Worm (Caenorhabditis elegans): ENCODE measurements around the gene ZK402.1.

ZK402.1 gene

ce11 chrX:1381565-1381964 is 22.5 kb upstream of the ZK402.1 start, which contains the start of gene F56C3.10:
Gene F56C3.10, minus strand, starts transcription at chrX:1381665.
- no peak for TF ChIP-seq ctbp-1 (GFP tag; IDR thresholded peaks at IDR 0.05)
- TF ChIP-seq duxl-1 (tag; optimal IDR thresholded peaks at IDR 0.05; ENCODE audit: poor library complexity) = no peak
- TF ChIP-seq lin-39 (tag; optimal IDR thresholded peaks at IDR 0.05) = no peak
- no peak for TF ChIP-seq ztf-7 (tag; optimal IDR thresholded peaks at IDR 0.05)
- TF ChIP-seq fkh-10 (GFP tag; optimal IDR thresholded peaks at IDR 0.05) = no peak
- TF ChIP-seq ceh-32 (tag; optimal IDR thresholded peaks at IDR 0.05; ENCODE audit: poor library complexity) = no peak
- no peak for TF ChIP-seq nhr-10 (tag; optimal IDR thresholded peaks at IDR 0.05)
- no peak for TF ChIP-seq php-3 (GFP tag; IDR thresholded peaks at IDR 0.05)
- TF ChIP-seq pqm-1 (tag; optimal IDR thresholded peaks at IDR 0.05) = no peak
- no peak for TF ChIP-seq dmd-6 (GFP tag; IDR thresholded peaks at IDR 0.05)
- TF ChIP-seq unc-62 (GFP tag; optimal IDR thresholded peaks at IDR 0.05 in 1 of 2) = no peak
- no peak for TF ChIP-seq unc-62 (tag; optimal IDR thresholded peaks at IDR 0.05)
- TF ChIP-seq aha-1 (tag) = no peak
- no peak for TF ChIP-seq ces-1 (GFP tag; optimal IDR thresholded peaks at IDR 0.05)

ce11 chrX:1383546-1383945 is 20.5 kb upstream of the ZK402.1 start:
- TF ChIP-seq set-16 (GFP tag; IDR thresholded peaks at IDR 0.05) (0 out of 2 replicates have a peak, but pooled peaks have one; percentile 15), F10B5.3 (tag; optimal IDR thresholded peaks at IDR 0.05) (no peak), egl-43 (GFP tag; IDR thresholded peaks at IDR 0.05) (peak; percentile 30; the same call in 1 of the 2 replicates), ama-1 (optimal IDR thresholded peaks at IDR 0.05) (no peak)

- no peak for TF ChIP-seq nhr-76 (tag; optimal IDR thresholded peaks at IDR 0.05)
- TF ChIP-seq Y48G9A.11 (GFP tag; IDR thresholded peaks at IDR 0.05) = 0 out of 2 replicates have a peak, but pooled peaks have one; percentile 28
- no peak for TF ChIP-seq ceh-82 (tag; optimal IDR thresholded peaks at IDR 0.05)
- no peak for TF ChIP-seq duxl-1 (tag; optimal IDR thresholded peaks at IDR 0.05; ENCODE audit: poor library complexity)
- no peak for TF ChIP-seq skn-1 (tag; optimal IDR thresholded peaks at IDR 0.05)
- TF ChIP-seq aly-2 (tag; optimal IDR thresholded peaks at IDR 0.05) = no peak
- no peak for TF ChIP-seq F26F4.8 (GFP tag; conservative IDR thresholded peaks at IDR 0.05)
These were observed 19.5 kb upstream of the ZK402.1 start, which contains the start of gene F56C3.8 for ce11 chrX:1384538-1384937. Gene F56C3.8, minus strand, starts transcription at chrX:1384638.

- TF ChIP-seq R02D3.7 (tag; optimal IDR thresholded peaks at IDR 0.05) (no peak), dmd-6 (GFP tag; IDR thresholded peaks at IDR 0.05) (0 out of 2 replicates have a peak, but pooled peaks have one; percentile 15), ceh-44 (GFP tag; IDR thresholded peaks at IDR 0.05) (no peak), aly-2 (tag; optimal IDR thresholded peaks at IDR 0.05) (no peak), set-16 (GFP tag; IDR thresholded peaks at IDR 0.05) (peak; percentile 39; the same call in 1 of the 2 replicates), ceh-28 (tag; optimal IDR thresholded peaks at IDR 0.05) (no peak), lsy-2 (tag; optimal IDR thresholded peaks at IDR 0.05) (no peak), F37D6.2 (tag; optimal IDR thresholded peaks at IDR 0.05) (no peak), F10B5.3 (tag; optimal IDR thresholded peaks at IDR 0.05) (no peak), zag-1 (tag; optimal IDR thresholded peaks at IDR 0.05) (no peak), ZK337.2 (GFP tag; IDR thresholded peaks at IDR 0.05) (0 out of 2 replicates have a peak, but pooled peaks have one; percentile 29), ceh-20 (GFP tag; IDR thresholded peaks at IDR 0.05) (no peak), Y75B8A.6 (GFP tag; IDR thresholded peaks at IDR 0.05) (no peak), arid-1 (GFP tag; conservative IDR thresholded peaks at IDR 0.05) (no peak), unc-62 (GFP tag; optimal IDR thresholded peaks at IDR 0.05 in 1 of 2) (no peak), unc-62 (tag; optimal IDR thresholded peaks at IDR 0.05) (no peak), F49E8.2 (tag; optimal IDR thresholded peaks at IDR 0.05; ENCODE audit: borderline replicate concordance) (no peak), unc-39 (tag; optimal IDR thresholded peaks at IDR 0.05) (no peak), daf-16 (GFP tag; optimal IDR thresholded peaks at IDR 0.05) (no peak), daf-16 (tag; optimal IDR thresholded peaks at IDR 0.05) (no peak), zfp-3 (GFP tag; conservative IDR thresholded peaks at IDR 0.05) (no peak), Y5F2A.4 (GFP tag; optimal IDR thresholded peaks at IDR 0.05) (no peak), nhr-48 (tag; optimal IDR thresholded peaks at IDR 0.05) (no peak), T20F7.1 (GFP tag; optimal IDR thresholded peaks at IDR 0.05) (no peak), mdl-1 (tag; optimal IDR thresholded peaks at IDR 0.05) (no peak), snpc-4 (tag; optimal IDR thresholded peaks at IDR 0.05) (no peak), zfp-2 (tag; optimal IDR thresholded peaks at IDR 0.05) (no peak), hlh-11 (tag; optimal IDR thresholded peaks at IDR 0.05) (peak; percentile 3), mes-2 (tag; optimal IDR thresholded peaks at IDR 0.05; ENCODE audit: poor library complexity, severe bottlenecking) (no peak)
These were observed 17.1 kb upstream of the ZK402.1 start, which contains the start of gene F56C3.1 for ce11 chrX:1386893-1387367. Gene F56C3.1, plus strand, starts transcription at chrX:1387317.

Measured in whole organism, L4 larva.